Fruit fly (Drosophila melanogaster): ENCODE data around the gene CG14384.

The CG14384 gene

dm6 chr3R:13015811-13016766 lies 48.6 kb upstream of the CG14384 start (continued):
- no peak for TF ChIP-seq sens-2 (GFP tag; IDR thresholded peaks at IDR 0.05)
- peak; percentile 50; the same call in 2 of the 3 replicates for TF ChIP-seq CG2199 (GFP tag; IDR thresholded peaks at IDR 0.05)
- TF ChIP-seq abd-A (tag; optimal IDR thresholded peaks at IDR 0.05) = peak; percentile 14
- peak; percentile 48 for TF ChIP-seq sug (tag; optimal IDR thresholded peaks at IDR 0.05)
- no peak for TF ChIP-seq CG18476 (GFP tag; optimal IDR thresholded peaks at IDR 0.05)
- TF ChIP-seq CG17802 (tag; optimal IDR thresholded peaks at IDR 0.05) = no peak
- TF ChIP-seq fd64A (GFP tag; optimal IDR thresholded peaks at IDR 0.05) = no peak
- peak; percentile 82 for TF ChIP-seq Med (GFP tag)
- TF ChIP-seq CG2678 (tag; optimal IDR thresholded peaks at IDR 0.05) = peak; percentile 20
- peak; percentile 18 for TF ChIP-seq pho (GFP tag; optimal IDR thresholded peaks at IDR 0.05)
- peak; percentile 10 for TF ChIP-seq CG11398 (GFP tag; optimal IDR thresholded peaks at IDR 0.05)
- no peak for TF ChIP-seq CG31388 (GFP tag; optimal IDR thresholded peaks at IDR 0.05)
- peak; percentile 23 for TF ChIP-seq CG1233 (GFP tag; optimal IDR thresholded peaks at IDR 0.05)
- TF ChIP-seq gcm2 (GFP tag; optimal IDR thresholded peaks at IDR 0.05) = no peak
- no peak for TF ChIP-seq CG16863 (GFP tag; optimal IDR thresholded peaks at IDR 0.05)
- no peak for TF ChIP-seq disco-r (GFP tag; optimal IDR thresholded peaks at IDR 0.05)
- TF ChIP-seq CG2875 (GFP tag; optimal IDR thresholded peaks at IDR 0.05) = no peak
- TF ChIP-seq PHDP (tag; optimal IDR thresholded peaks at IDR 0.05) = peak; percentile 16
- peak; percentile 10 for TF ChIP-seq Lpt (GFP tag; optimal IDR thresholded peaks at IDR 0.05)
- peak; percentile 27 for TF ChIP-seq CHES-1-like (GFP tag; optimal IDR thresholded peaks at IDR 0.05)
- peak in 1 of 2 experiments; percentile 27 for TF ChIP-seq chif (GFP tag; optimal IDR thresholded peaks at IDR 0.05)
- no peak for TF ChIP-seq Lim3 (GFP tag; IDR thresholded peaks at IDR 0.05)
- TF ChIP-seq Atf6 (GFP tag; IDR thresholded peaks at IDR 0.05) = no peak
- TF ChIP-seq ken (GFP tag; IDR thresholded peaks at IDR 0.05) = no peak
- TF ChIP-seq YL-1 (GFP tag; optimal IDR thresholded peaks at IDR 0.05) = no peak
- no peak for TF ChIP-seq lov (optimal IDR thresholded peaks at IDR 0.05)
- TF ChIP-seq lov (GFP tag; IDR thresholded peaks at IDR 0.05) = 0 out of 3 replicates have a peak, but pooled peaks have one; percentile 6
- TF ChIP-seq bcd (GFP tag; optimal IDR thresholded peaks at IDR 0.05) = peak; percentile 0
- no peak for TF ChIP-seq Fer1 (GFP tag; optimal IDR thresholded peaks at IDR 0.05)
- 0 out of 2 replicates have a peak, but pooled peaks have one; percentile 3 for TF ChIP-seq CG9932 (GFP tag; IDR thresholded peaks at IDR 0.05)
- TF ChIP-seq CG34376 (GFP tag; optimal IDR thresholded peaks at IDR 0.05) = peak; percentile 34
- TF ChIP-seq crp (GFP tag; optimal IDR thresholded peaks at IDR 0.05) = no peak
- TF ChIP-seq CG4328 (GFP tag; optimal IDR thresholded peaks at IDR 0.05) = no peak
- TF ChIP-seq Kr (GFP tag; optimal IDR thresholded peaks at IDR 0.05) = no peak
- peak; percentile 34; the same call in 1 of the 2 replicates for TF ChIP-seq rib (GFP tag; IDR thresholded peaks at IDR 0.05)
- no peak for TF ChIP-seq CG9437 (GFP tag; optimal IDR thresholded peaks at IDR 0.05)
- TF ChIP-seq CG17186 (GFP tag; optimal IDR thresholded peaks at IDR 0.05) = no peak
- TF ChIP-seq vnd (GFP tag; IDR thresholded peaks at IDR 0.05; ENCODE audit: partially characterized antibody) = no peak
- TF ChIP-seq CG12659 (GFP tag; optimal IDR thresholded peaks at IDR 0.05) = peak; percentile 22
- no peak for TF ChIP-seq CG8478 (optimal IDR thresholded peaks at IDR 0.05)
- no peak for TF ChIP-seq phol (tag; optimal IDR thresholded peaks at IDR 0.05)
- TF ChIP-seq CG2129 (GFP tag; IDR thresholded peaks at IDR 0.05; ENCODE audit: partially characterized antibody) = no peak
- peak; percentile 88 for TF ChIP-seq grn (GFP tag; optimal IDR thresholded peaks at IDR 0.05)
- TF ChIP-seq klu (GFP tag; IDR thresholded peaks at IDR 0.05) = no peak
- TF ChIP-seq amos (GFP tag; IDR thresholded peaks at IDR 0.05; ENCODE audit: partially characterized antibody) = no peak
- peak; percentile 39; the same call in 1 of the 3 replicates for TF ChIP-seq CG34422 (GFP tag; IDR thresholded peaks at IDR 0.05)
- no peak for TF ChIP-seq pb (GFP tag; optimal IDR thresholded peaks at IDR 0.05)
- peak in 1 of 2 experiments; percentile 12 for TF ChIP-seq dpn (GFP tag; optimal IDR thresholded peaks at IDR 0.05)
- TF ChIP-seq CG10321 (GFP tag; IDR thresholded peaks at IDR 0.05) = no peak

Data from whole organism, embryonic.